Fruit fly (Drosophila melanogaster): ENCODE results near the gene D1.

Gene D1

dm6 chr3R:9236883-9237267, 3.6 kb downstream of the D1 start:
- TF ChIP-seq gl (tag; optimal IDR thresholded peaks at IDR 0.05) (no peak), Ets98B (GFP tag; IDR thresholded peaks at IDR 0.05) (peak; percentile 43; the same call in 1 of the 2 replicates), CG14655 (GFP tag; optimal IDR thresholded peaks at IDR 0.05) (no peak), CG34367 (tag; optimal IDR thresholded peaks at IDR 0.05) (no peak), CG12605 (GFP tag; IDR thresholded peaks at IDR 0.05) (peak; percentile 41), D1 (tag; optimal IDR thresholded peaks at IDR 0.05) (no peak), CG10348 (GFP tag; IDR thresholded peaks at IDR 0.05) (no peak), Pif1B (GFP tag; optimal IDR thresholded peaks at IDR 0.05) (peak; percentile 29), CG9948 (tag; optimal IDR thresholded peaks at IDR 0.05) (no peak), CG8301 (tag; optimal IDR thresholded peaks at IDR 0.05) (no peak), EcR (GFP tag; optimal IDR thresholded peaks at IDR 0.05) (peak; percentile 49), CG8159 (tag; optimal IDR thresholded peaks at IDR 0.05) (no peak), CG17806 (tag; optimal IDR thresholded peaks at IDR 0.05) (no peak), Snoo (tag; optimal IDR thresholded peaks at IDR 0.05) (peak; percentile 26), CG4496 (GFP tag; IDR thresholded peaks at IDR 0.05) (peak; percentile 72), Pif1A (GFP tag; optimal IDR thresholded peaks at IDR 0.05) (peak; percentile 39), rn (GFP tag; IDR thresholded peaks at IDR 0.05) (no peak), fd96Ca (GFP tag; IDR thresholded peaks at IDR 0.05) (peak; percentile 24; the same call in 1 of the 3 replicates), CG15710 (tag; optimal IDR thresholded peaks at IDR 0.05) (no peak), CG13204 (GFP tag; optimal IDR thresholded peaks at IDR 0.05) (no peak), CG32121 (GFP tag; IDR thresholded peaks at IDR 0.05) (no peak)

- no peak for TF ChIP-seq Snoo (tag; optimal IDR thresholded peaks at IDR 0.05)
- no peak for TF ChIP-seq CG12605 (GFP tag; IDR thresholded peaks at IDR 0.05)
- no peak for TF ChIP-seq CG10348 (GFP tag; IDR thresholded peaks at IDR 0.05)
- no peak for TF ChIP-seq CG4496 (GFP tag; IDR thresholded peaks at IDR 0.05)
- no peak for TF ChIP-seq gl (tag; optimal IDR thresholded peaks at IDR 0.05)
- 0 out of 2 replicates have a peak, but pooled peaks have one; percentile 8 for TF ChIP-seq Ets98B (GFP tag; IDR thresholded peaks at IDR 0.05)
- TF ChIP-seq CG14655 (GFP tag; optimal IDR thresholded peaks at IDR 0.05), result no peak
- no peak for TF ChIP-seq CG15710 (tag; optimal IDR thresholded peaks at IDR 0.05)
- peak; percentile 15 for TF ChIP-seq CG13204 (GFP tag; optimal IDR thresholded peaks at IDR 0.05)
- TF ChIP-seq rn (GFP tag; IDR thresholded peaks at IDR 0.05), result no peak
- no peak for TF ChIP-seq EcR (GFP tag; optimal IDR thresholded peaks at IDR 0.05)
- TF ChIP-seq CG17806 (tag; optimal IDR thresholded peaks at IDR 0.05), result no peak
- no peak for TF ChIP-seq fd96Ca (GFP tag; IDR thresholded peaks at IDR 0.05)
- TF ChIP-seq Pif1B (GFP tag; optimal IDR thresholded peaks at IDR 0.05), result no peak
- TF ChIP-seq CG9948 (tag; optimal IDR thresholded peaks at IDR 0.05), result no peak
- TF ChIP-seq CG34367 (tag; optimal IDR thresholded peaks at IDR 0.05), result peak; percentile 3
- TF ChIP-seq Pif1A (GFP tag; optimal IDR thresholded peaks at IDR 0.05), result no peak
- TF ChIP-seq CG32121 (GFP tag; IDR thresholded peaks at IDR 0.05), result no peak
- no peak for TF ChIP-seq D1 (tag; optimal IDR thresholded peaks at IDR 0.05)
- TF ChIP-seq CG8159 (tag; optimal IDR thresholded peaks at IDR 0.05), result no peak
Observed at dm6 chr3R:9236070-9236492, 4.4 kb downstream of the D1 start.

- no peak for TF ChIP-seq CG9948 (tag; optimal IDR thresholded peaks at IDR 0.05)
- no peak for TF ChIP-seq Pif1A (GFP tag; optimal IDR thresholded peaks at IDR 0.05)
- TF ChIP-seq Pif1B (GFP tag; optimal IDR thresholded peaks at IDR 0.05), result peak; percentile 0
Observed at dm6 chr3R:9234756-9235255, 5.6 kb downstream of the D1 start.

- TF ChIP-seq gl (tag; optimal IDR thresholded peaks at IDR 0.05), result no peak
- no peak for TF ChIP-seq rn (GFP tag; IDR thresholded peaks at IDR 0.05)
- TF ChIP-seq CG9948 (tag; optimal IDR thresholded peaks at IDR 0.05), result no peak
- no peak for TF ChIP-seq EcR (GFP tag; optimal IDR thresholded peaks at IDR 0.05)
Observed at dm6 chr3R:9233763-9234162, 6.7 kb downstream of the D1 start.

- TF ChIP-seq CG14655 (GFP tag; optimal IDR thresholded peaks at IDR 0.05) (no peak), CG8159 (tag; optimal IDR thresholded peaks at IDR 0.05) (no peak), Pif1B (GFP tag; optimal IDR thresholded peaks at IDR 0.05) (no peak)
Observed at dm6 chr3R:9232346-9232745, 8.1 kb downstream of the D1 start.

dm6 chr3R:9229996-9230601, 10.4 kb downstream of the D1 start:
- TF ChIP-seq CG8301 (tag; optimal IDR thresholded peaks at IDR 0.05), result peak; percentile 42
- no peak for TF ChIP-seq rn (GFP tag; IDR thresholded peaks at IDR 0.05)
- TF ChIP-seq Pif1B (GFP tag; optimal IDR thresholded peaks at IDR 0.05), result peak; percentile 48
- peak; percentile 57 for TF ChIP-seq CG34367 (tag; optimal IDR thresholded peaks at IDR 0.05)
- TF ChIP-seq EcR (GFP tag; optimal IDR thresholded peaks at IDR 0.05), result no peak
- TF ChIP-seq CG12605 (GFP tag; IDR thresholded peaks at IDR 0.05), result peak; percentile 57; the same call in 1 of the 2 replicates
- TF ChIP-seq fd96Ca (GFP tag; IDR thresholded peaks at IDR 0.05), result no peak; the same call in 2 of the 3 replicates
- TF ChIP-seq CG32121 (GFP tag; IDR thresholded peaks at IDR 0.05), result 0 out of 2 replicates have a peak, but pooled peaks have one; percentile 23
- no peak for TF ChIP-seq CG13204 (GFP tag; optimal IDR thresholded peaks at IDR 0.05)
- TF ChIP-seq Ets98B (GFP tag; IDR thresholded peaks at IDR 0.05), result no peak
- peak; percentile 54 for TF ChIP-seq Pif1A (GFP tag; optimal IDR thresholded peaks at IDR 0.05)
- TF ChIP-seq D1 (tag; optimal IDR thresholded peaks at IDR 0.05), result peak; percentile 12
- TF ChIP-seq CG15710 (tag; optimal IDR thresholded peaks at IDR 0.05), result peak; percentile 38
- TF ChIP-seq CG10348 (GFP tag; IDR thresholded peaks at IDR 0.05), result no peak
- no peak for TF ChIP-seq gl (tag; optimal IDR thresholded peaks at IDR 0.05)
- TF ChIP-seq CG8159 (tag; optimal IDR thresholded peaks at IDR 0.05), result peak; percentile 77
- peak; percentile 65 for TF ChIP-seq CG17806 (tag; optimal IDR thresholded peaks at IDR 0.05)
- peak; percentile 54 for TF ChIP-seq CG14655 (GFP tag; optimal IDR thresholded peaks at IDR 0.05)
- TF ChIP-seq CG4496 (GFP tag; IDR thresholded peaks at IDR 0.05), result peak; percentile 58; the same call in 1 of the 3 replicates
- peak; percentile 52 for TF ChIP-seq CG9948 (tag; optimal IDR thresholded peaks at IDR 0.05)
- peak; percentile 42 for TF ChIP-seq Snoo (tag; optimal IDR thresholded peaks at IDR 0.05)
